Worm (Caenorhabditis elegans): ENCODE data around the gene F55D1.1.

ce11 chrX:5485931-5486537 lies 3.6 kb upstream of the F55D1.1 start, which contains the start of gene C25F6.1:
- TF ChIP-seq fos-1 (tag; optimal IDR thresholded peaks at IDR 0.05) = no peak
- no peak for TF ChIP-seq ztf-11 (tag; optimal IDR thresholded peaks at IDR 0.05)
